Fruit fly (Drosophila melanogaster) S2 (cell line): ENCODE results near the gene CG42814.

Source experiments
- CG8478 ChIP-seq: fragments of >200 bp; optimal IDR thresholded peaks from 2 replicates; lab custom pipeline; 2018
- CTCF ChIP-seq, 2 experiments: fragments of >200 bp; optimal IDR thresholded peaks; 2 replicates each; lab custom pipeline; 2018

dm6 chr3R:27194106-27194505, 35.2 kb downstream of the CG42814 start, which contains the start of gene Ser:
- TF ChIP-seq CG8478 (no peak), CTCF (optimal IDR thresholded peaks at IDR 0.05; lab: Kevin White, UChicago) (no peak)
